Fruit fly (Drosophila melanogaster): ENCODE data around the gene CG17270.

CG17270 gene

DNA sequence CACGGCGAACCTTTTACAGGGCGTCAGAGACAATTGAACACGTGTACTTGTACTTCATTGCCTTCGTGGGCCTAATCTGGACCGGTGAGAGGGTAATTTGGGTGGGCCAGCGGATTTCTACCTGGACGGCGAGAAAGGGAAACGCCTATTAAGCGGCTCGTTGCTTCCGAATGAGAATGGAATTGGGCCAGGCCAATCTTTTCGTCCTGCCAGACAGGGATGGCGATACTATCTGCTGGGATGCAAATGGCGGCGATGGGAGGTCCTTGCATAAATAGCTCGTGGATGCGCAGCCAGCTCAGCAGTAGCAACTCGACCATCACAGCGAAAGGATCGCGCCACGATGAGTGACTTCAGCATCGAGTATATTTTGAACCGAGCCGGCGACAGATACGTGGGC lies 28.0 kb upstream of the CG17270 start, which contains the start of gene CG15696:
TSS of gene CG15696 (plus strand) at position 301 of the 400 bp plus-strand sequence.
- no peak for TF ChIP-seq Mio (GFP tag; optimal IDR thresholded peaks at IDR 0.05)
- TF ChIP-seq jim (GFP tag; optimal IDR thresholded peaks at IDR 0.05) = no peak
- TF ChIP-seq Dif (GFP tag; optimal IDR thresholded peaks at IDR 0.05; ENCODE audit: partially characterized antibody) = no peak
- no peak for TF ChIP-seq Jra (GFP tag; optimal IDR thresholded peaks at IDR 0.05)
- no peak for TF ChIP-seq foxo (GFP tag; optimal IDR thresholded peaks at IDR 0.05)
- no peak for TF ChIP-seq Hr83 (GFP tag; optimal IDR thresholded peaks at IDR 0.05; ENCODE audit: poor library complexity, severe bottlenecking)
- no peak for TF ChIP-seq woc (GFP tag; optimal IDR thresholded peaks at IDR 0.05)
- TF ChIP-seq lola (GFP tag; optimal IDR thresholded peaks at IDR 0.05) = no peak
- no peak for TF ChIP-seq ey (GFP tag; optimal IDR thresholded peaks at IDR 0.05)
- no peak for TF ChIP-seq tai (GFP tag; optimal IDR thresholded peaks at IDR 0.05)
- no peak for TF ChIP-seq Hr78 (GFP tag; optimal IDR thresholded peaks at IDR 0.05)
- TF ChIP-seq dsf (GFP tag; optimal IDR thresholded peaks at IDR 0.05; ENCODE audit: borderline replicate concordance) = no peak
- no peak for TF ChIP-seq psq (GFP tag; optimal IDR thresholded peaks at IDR 0.05)
- TF ChIP-seq pan (optimal IDR thresholded peaks at IDR 0.05) = no peak
- TF ChIP-seq CG9705 (GFP tag; optimal IDR thresholded peaks at IDR 0.05) = no peak
- no peak for TF ChIP-seq OdsH (GFP tag; optimal IDR thresholded peaks at IDR 0.05)
- TF ChIP-seq dmrt93B (GFP tag; optimal IDR thresholded peaks at IDR 0.05) = no peak
- TF ChIP-seq Dfd (GFP tag; optimal IDR thresholded peaks at IDR 0.05) = no peak
- TF ChIP-seq Myc (optimal IDR thresholded peaks at IDR 0.05) = no peak

dm6 chr3R:20846316-20846715 lies 27.6 kb upstream of the CG17270 start:
- TF ChIP-seq br (GFP tag; optimal IDR thresholded peaks at IDR 0.05) (no peak), Mio (GFP tag; optimal IDR thresholded peaks at IDR 0.05) (no peak), Sp1 (GFP tag; optimal IDR thresholded peaks at IDR 0.05) (no peak), dsf (GFP tag; optimal IDR thresholded peaks at IDR 0.05; ENCODE audit: borderline replicate concordance) (no peak), GATAd (GFP tag; optimal IDR thresholded peaks at IDR 0.05) (no peak), Jra (GFP tag; optimal IDR thresholded peaks at IDR 0.05) (no peak), Dif (GFP tag; optimal IDR thresholded peaks at IDR 0.05; ENCODE audit: partially characterized antibody) (no peak), fru (GFP tag; optimal IDR thresholded peaks at IDR 0.05) (no peak), dl (GFP tag; optimal IDR thresholded peaks at IDR 0.05; ENCODE audit: insufficient read depth in 1 of 2, partially characterized antibody in 2 of 2) (no peak), OdsH (GFP tag; optimal IDR thresholded peaks at IDR 0.05) (no peak), woc (GFP tag; optimal IDR thresholded peaks at IDR 0.05) (no peak), pan (optimal IDR thresholded peaks at IDR 0.05) (no peak), N (GFP tag; optimal IDR thresholded peaks at IDR 0.05) (no peak), ey (GFP tag; optimal IDR thresholded peaks at IDR 0.05) (no peak)

DNA sequence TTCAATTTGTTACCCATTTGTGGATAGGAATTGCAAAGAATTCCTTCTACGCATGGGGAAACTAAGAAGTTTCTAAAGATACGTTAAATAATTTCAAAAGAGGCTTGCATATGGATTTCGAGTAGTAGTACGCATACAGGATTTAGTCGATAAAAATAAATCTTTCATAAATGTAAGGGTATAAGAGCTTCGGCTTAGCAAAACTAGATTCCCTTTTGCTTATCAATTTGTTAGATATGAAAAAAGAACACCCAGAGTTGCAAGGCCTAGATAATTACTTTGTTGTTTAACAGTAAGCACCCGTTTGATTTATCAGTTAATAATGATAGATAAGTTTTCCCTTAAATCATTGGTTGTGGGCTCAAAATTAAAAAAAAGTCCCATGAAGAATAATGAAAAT lies 26.8 kb upstream of the CG17270 start:
- TF ChIP-seq ey (GFP tag; optimal IDR thresholded peaks at IDR 0.05) (no peak), Myc (optimal IDR thresholded peaks at IDR 0.05) (no peak), jim (GFP tag; optimal IDR thresholded peaks at IDR 0.05) (no peak), tai (GFP tag; optimal IDR thresholded peaks at IDR 0.05) (no peak), CG9705 (GFP tag; optimal IDR thresholded peaks at IDR 0.05) (no peak), psq (GFP tag; optimal IDR thresholded peaks at IDR 0.05) (no peak), HLH106 (tag; optimal IDR thresholded peaks at IDR 0.05) (no peak)

- TF ChIP-seq br (GFP tag; optimal IDR thresholded peaks at IDR 0.05) = no peak
- TF ChIP-seq Hr83 (GFP tag; optimal IDR thresholded peaks at IDR 0.05; ENCODE audit: poor library complexity, severe bottlenecking) = no peak
- no peak for TF ChIP-seq Mio (GFP tag; optimal IDR thresholded peaks at IDR 0.05)
- TF ChIP-seq ey (GFP tag; optimal IDR thresholded peaks at IDR 0.05) = no peak
- no peak for TF ChIP-seq Abd-B (GFP tag; optimal IDR thresholded peaks at IDR 0.05)
- no peak for TF ChIP-seq Hr78 (GFP tag; optimal IDR thresholded peaks at IDR 0.05)
- TF ChIP-seq fru (GFP tag; optimal IDR thresholded peaks at IDR 0.05) = no peak
- TF ChIP-seq brk (GFP tag; optimal IDR thresholded peaks at IDR 0.05) = no peak
- no peak for TF ChIP-seq foxo (GFP tag; optimal IDR thresholded peaks at IDR 0.05)
- no peak for TF ChIP-seq woc (GFP tag; optimal IDR thresholded peaks at IDR 0.05)
- TF ChIP-seq rgr (GFP tag; optimal IDR thresholded peaks at IDR 0.05) = no peak
- no peak for TF ChIP-seq Sp1 (GFP tag; optimal IDR thresholded peaks at IDR 0.05)
- TF ChIP-seq CG32264 (GFP tag; optimal IDR thresholded peaks at IDR 0.05) = no peak
- TF ChIP-seq h (GFP tag; optimal IDR thresholded peaks at IDR 0.05) = no peak
- TF ChIP-seq usp (GFP tag; optimal IDR thresholded peaks at IDR 0.05) = no peak
- TF ChIP-seq N (GFP tag; optimal IDR thresholded peaks at IDR 0.05) = no peak
- TF ChIP-seq dsf (GFP tag; optimal IDR thresholded peaks at IDR 0.05; ENCODE audit: borderline replicate concordance) = no peak
Measured at dm6 chr3R:20841840-20842239, 23.1 kb upstream of the CG17270 start, which contains the start of gene CG15695. CG15695 (plus strand) TSS chr3R:20842140.

Measured in whole organism, wandering third instar larva.